Fruit fly (Drosophila melanogaster) whole organism: Measurements from ENCODE around the gene CG3397.

Experiments
- Dll ChIP-seq: fragments of >200 bp; optimal IDR thresholded peaks from 2 replicates; lab custom pipeline; 2017
- pan ChIP-seq: fragments of >200 bp; optimal IDR thresholded peaks from 2 replicates; lab custom pipeline; 2017

DNA sequence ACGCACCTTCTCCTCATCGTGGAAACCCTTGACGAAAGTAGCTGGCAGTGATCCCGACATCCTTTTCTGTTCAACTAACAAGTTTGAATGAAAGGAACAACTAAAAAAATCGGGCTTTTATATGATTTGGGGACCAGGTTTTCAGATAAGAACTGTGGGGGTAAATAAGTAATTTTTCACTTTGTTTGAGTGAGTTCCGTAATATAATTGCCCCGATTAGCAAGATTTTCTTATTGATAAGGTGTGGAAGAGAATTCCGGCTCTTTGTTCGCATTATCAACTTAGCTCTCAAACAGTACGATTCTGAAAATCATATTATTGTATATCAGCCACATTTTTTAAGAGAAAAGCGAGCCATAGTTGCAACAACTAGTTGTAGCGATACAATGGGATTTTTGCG lies 2.4 kb downstream of the CG3397 start, which contains the start of gene CG12224:
- no peak for TF ChIP-seq pan (lab: Kevin White, UChicago)
- TF ChIP-seq Dll (lab: Kevin White, UChicago) = no peak
